Fruit fly (Drosophila melanogaster) whole organism, pupa: ENCODE results near the gene CG14079.

Experiments
- EcR ChIP-seq: fragments of 200-800 bp; sonication (Bioruptor generic); optimal IDR thresholded peaks from 3 replicates; lab custom pipeline; 2019; ENCODE audit warnings: missing biosample characterization, missing genetic modification characterization, mild to moderate bottlenecking, moderate library complexity, missing genetic modification reagents
- Pif1B ChIP-seq: fragments of 200-800 bp; sonication (Bioruptor generic); optimal IDR thresholded peaks from 3 replicates; lab custom pipeline; 2016; ENCODE audit warnings: missing biosample characterization, missing genetic modification characterization
- fd96Ca ChIP-seq: fragments of 200-800 bp; sonication (Bioruptor generic); IDR thresholded peaks from 3 replicates; pipeline ENCODE4 v1.3.6; 2022; ENCODE audit warnings: missing biosample characterization, missing genetic modification characterization

- TF ChIP-seq EcR (GFP tag; lab: Kevin White, UChicago) (no peak), Pif1B (GFP tag; lab: Kevin White, UChicago) (no peak), fd96Ca (GFP tag; lab: Robert Waterston, UW) (no peak)
These were observed 49.0 kb upstream of the CG14079 start for dm6 chr3L:19048761-19049160.
